Fruit fly (Drosophila melanogaster): ENCODE data around the gene nkd.

DNA sequence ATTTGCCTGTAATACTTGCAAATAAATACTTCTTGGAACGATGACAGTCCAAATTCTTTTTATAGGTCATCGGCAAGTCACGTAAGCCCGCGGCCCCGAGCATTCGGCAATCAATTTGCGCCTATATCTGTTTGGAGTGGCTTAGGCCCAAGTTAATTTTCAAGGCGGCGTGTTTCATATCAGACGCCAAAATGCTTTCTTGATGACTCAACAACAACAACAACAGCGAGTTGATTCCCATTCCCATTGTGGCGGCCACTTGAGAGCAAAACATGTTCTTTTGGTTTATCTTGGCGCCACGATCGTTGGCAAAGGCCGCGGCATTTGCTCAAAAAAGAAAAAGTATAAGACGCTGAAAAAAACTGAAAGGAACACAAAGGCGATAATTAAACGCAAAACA lies 31.2 kb downstream of the nkd start:
- TF ChIP-seq CG14655 (GFP tag; optimal IDR thresholded peaks at IDR 0.05) (no peak), CG4496 (GFP tag; IDR thresholded peaks at IDR 0.05) (no peak), CG10348 (GFP tag; IDR thresholded peaks at IDR 0.05) (no peak), EcR (GFP tag; optimal IDR thresholded peaks at IDR 0.05) (no peak), Pif1A (GFP tag; optimal IDR thresholded peaks at IDR 0.05) (no peak), CG13204 (GFP tag; optimal IDR thresholded peaks at IDR 0.05) (no peak), fd96Ca (GFP tag; IDR thresholded peaks at IDR 0.05) (no peak), Snoo (tag; optimal IDR thresholded peaks at IDR 0.05) (no peak), CG9948 (tag; optimal IDR thresholded peaks at IDR 0.05) (no peak)
